Fruit fly (Drosophila melanogaster): ENCODE results near the gene PolQ.

dm6 chr3R:12727944-12728649, 16.0 kb upstream of the PolQ start:
- no peak for TF ChIP-seq CG7368 (GFP tag; optimal IDR thresholded peaks at IDR 0.05)
- TF ChIP-seq CG31627 (GFP tag; optimal IDR thresholded peaks at IDR 0.05): peak; percentile 13
- no peak for TF ChIP-seq CG11902 (GFP tag; optimal IDR thresholded peaks at IDR 0.05)

All from whole organism, prepupa.